Fruit fly (Drosophila melanogaster): ENCODE data around the gene CG14355.

Gene CG14355

DNA sequence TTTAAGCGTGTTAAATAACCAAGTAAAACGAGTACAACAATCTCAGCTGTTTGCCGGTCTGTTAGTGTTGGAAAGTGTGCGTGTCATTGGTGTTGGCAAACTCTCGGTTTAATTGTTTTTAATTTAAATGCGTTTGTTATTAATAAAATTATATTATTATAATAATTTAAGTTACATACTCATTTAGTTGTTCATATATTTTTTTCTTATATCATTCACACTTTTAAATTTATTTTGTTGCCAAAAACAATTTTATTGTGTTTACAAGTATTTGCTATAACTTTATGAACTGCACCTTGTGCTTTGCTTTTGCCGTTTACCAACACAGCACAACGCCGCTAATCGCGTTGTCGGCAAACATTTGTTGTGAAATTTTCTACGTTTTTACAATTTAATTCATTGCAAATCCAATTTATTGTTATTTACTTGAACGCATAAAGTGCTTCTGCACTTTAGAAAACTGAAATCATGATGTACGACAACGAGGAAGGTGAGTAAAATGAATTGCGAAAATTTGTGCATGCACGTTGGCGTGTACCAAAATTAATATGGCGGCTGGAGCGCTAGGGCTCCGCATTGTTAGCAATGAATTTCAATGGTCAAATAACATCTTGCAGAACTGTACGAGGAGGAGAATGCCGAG, 26.1 kb downstream of the CG14355 start, which contains the start of the genes 140up and Polr2B (continued):
- peak; percentile 97 for TF ChIP-seq CG12391 (tag; optimal IDR thresholded peaks at IDR 0.05)
- peak; percentile 94 for TF ChIP-seq phol (tag; optimal IDR thresholded peaks at IDR 0.05)
- peak; percentile 11 for TF ChIP-seq repo (GFP tag; optimal IDR thresholded peaks at IDR 0.05)
- TF ChIP-seq CG7357 (GFP tag; IDR thresholded peaks at IDR 0.05): peak; percentile 82
- TF ChIP-seq tap (tag; optimal IDR thresholded peaks at IDR 0.05): peak; percentile 88
- TF ChIP-seq gfzf (GFP tag; optimal IDR thresholded peaks at IDR 0.05): no peak
- TF ChIP-seq Usf (GFP tag; optimal IDR thresholded peaks at IDR 0.05): peak; percentile 85
- TF ChIP-seq CG30403 (GFP tag; optimal IDR thresholded peaks at IDR 0.05): peak; percentile 97
- peak; percentile 79 for TF ChIP-seq ham (GFP tag; IDR thresholded peaks at IDR 0.05)
- peak; percentile 92 for TF ChIP-seq NFAT (GFP tag; IDR thresholded peaks at IDR 0.05)
- TF ChIP-seq CG3281 (GFP tag; optimal IDR thresholded peaks at IDR 0.05): peak; percentile 92
- TF ChIP-seq Dip2 (GFP tag; IDR thresholded peaks at IDR 0.05): peak; percentile 44; the same call in 1 of the 2 replicates
- peak; percentile 68 for TF ChIP-seq Atf3 (GFP tag; optimal IDR thresholded peaks at IDR 0.05)
- TF ChIP-seq p53 (GFP tag; optimal IDR thresholded peaks at IDR 0.05): peak; percentile 2
- TF ChIP-seq bsh (GFP tag; optimal IDR thresholded peaks at IDR 0.05): peak in 1 of 2 experiments; percentile 93
- TF ChIP-seq CG14050 (GFP tag; IDR thresholded peaks at IDR 0.05): peak; percentile 90
- TF ChIP-seq jing (GFP tag; optimal IDR thresholded peaks at IDR 0.05): peak; percentile 77
- peak; percentile 94 for TF ChIP-seq Hmr (GFP tag; optimal IDR thresholded peaks at IDR 0.05)
- TF ChIP-seq Sox100B (GFP tag; optimal IDR thresholded peaks at IDR 0.05): peak; percentile 93
- TF ChIP-seq z (GFP tag; IDR thresholded peaks at IDR 0.05): no peak
- peak; percentile 100 for TF ChIP-seq CG11695 (GFP tag; IDR thresholded peaks at IDR 0.05)
- peak; percentile 77 for TF ChIP-seq sd (tag; optimal IDR thresholded peaks at IDR 0.05)
- peak; percentile 74 for TF ChIP-seq CG6813 (GFP tag; optimal IDR thresholded peaks at IDR 0.05)
- no peak for TF ChIP-seq chinmo (GFP tag; IDR thresholded peaks at IDR 0.05; ENCODE audit: partially characterized antibody)
- peak; percentile 90 for TF ChIP-seq Fer1 (GFP tag; optimal IDR thresholded peaks at IDR 0.05)
- peak; percentile 76 for TF ChIP-seq jumu (GFP tag; optimal IDR thresholded peaks at IDR 0.05)
- no peak for TF ChIP-seq pita (GFP tag; optimal IDR thresholded peaks at IDR 0.05)
- peak; percentile 89 for TF ChIP-seq CG13296 (GFP tag; optimal IDR thresholded peaks at IDR 0.05)
- peak; percentile 70 for TF ChIP-seq CG33213 (GFP tag; optimal IDR thresholded peaks at IDR 0.05)
- TF ChIP-seq CG18599 (GFP tag; optimal IDR thresholded peaks at IDR 0.05): peak; percentile 95
- TF ChIP-seq lilli (GFP tag; optimal IDR thresholded peaks at IDR 0.05): peak; percentile 89
- peak; percentile 86 for TF ChIP-seq Nf-YC (tag; optimal IDR thresholded peaks at IDR 0.05)
- peak; percentile 71 for TF ChIP-seq tx (GFP tag; optimal IDR thresholded peaks at IDR 0.05)
- no peak for TF ChIP-seq yki (optimal IDR thresholded peaks at IDR 0.05)
- TF ChIP-seq mam (GFP tag; optimal IDR thresholded peaks at IDR 0.05): peak; percentile 92
- peak; percentile 95 for TF ChIP-seq nmo (GFP tag; optimal IDR thresholded peaks at IDR 0.05)
- TF ChIP-seq Dll (GFP tag; IDR thresholded peaks at IDR 0.05; ENCODE audit: partially characterized antibody): 0 out of 4 replicates have a peak, but pooled peaks have one; percentile 27
- peak; percentile 93 for TF ChIP-seq Aef1 (GFP tag; IDR thresholded peaks at IDR 0.05)
- TF ChIP-seq eve (GFP tag; optimal IDR thresholded peaks at IDR 0.05): no peak
- peak; percentile 93 for TF ChIP-seq cato (GFP tag; optimal IDR thresholded peaks at IDR 0.05; ENCODE audit: borderline replicate concordance)
- peak; percentile 96 for TF ChIP-seq vvl (GFP tag; IDR thresholded peaks at IDR 0.05)
- TF ChIP-seq ttk (GFP tag; IDR thresholded peaks at IDR 0.05): peak; percentile 89
- TF ChIP-seq crp (GFP tag; optimal IDR thresholded peaks at IDR 0.05): peak; percentile 52 to 91
- TF ChIP-seq ac (GFP tag; optimal IDR thresholded peaks at IDR 0.05): peak; percentile 12
- TF ChIP-seq CG10979 (tag; optimal IDR thresholded peaks at IDR 0.05): peak; percentile 90
- peak; percentile 70 for TF ChIP-seq Camta (GFP tag; optimal IDR thresholded peaks at IDR 0.05)
- peak; percentile 58 for TF ChIP-seq corto (GFP tag; optimal IDR thresholded peaks at IDR 0.05)
- TF ChIP-seq Mad (GFP tag; optimal IDR thresholded peaks at IDR 0.05): peak; percentile 89
- peak; percentile 83 for TF ChIP-seq Drgx (GFP tag; IDR thresholded peaks at IDR 0.05)
- peak; percentile 70 for TF ChIP-seq Elba2 (GFP tag; optimal IDR thresholded peaks at IDR 0.05)

All from whole organism, embryonic.